Worm (Caenorhabditis elegans) whole organism, L2 larva: ENCODE data around the gene cyp-13B1.

ENCODE experiments used
- blmp-1 ChIP-seq: sonication (generic microtip); optimal IDR thresholded peaks from 2 replicates; lab custom pipeline; 2017; ENCODE audit warnings: missing genetic modification characterization, mild to moderate bottlenecking, missing compliant biosample characterization, antibody characterized with exemption, moderate library complexity; ENCODE audit not compliant: insufficient read depth
- nhr-237 ChIP-seq: fragments of 150-350 bp; optimal IDR thresholded peaks from 2 replicates; lab custom pipeline; 2014; ENCODE audit warnings: missing biosample characterization, missing genetic modification characterization

ce11 chrX:13435116-13435515, 25.7 kb upstream of the cyp-13B1 start:
- TF ChIP-seq nhr-237 (tag; lab: Kevin White, UChicago) (no peak), blmp-1 (tag; lab: Kevin White, UChicago) (no peak)
